Worm (Caenorhabditis elegans) whole organism, young adult: Measurements from ENCODE around the gene C05B5.11.

ENCODE experiments used
- aptf-3 ChIP-seq: fragments of 200-800 bp; sonication (Bioruptor generic); IDR thresholded peaks from 2 replicates; pipeline ENCODE4 v1.3.6; 2022; ENCODE audit warnings: missing genetic modification characterization, missing compliant biosample characterization
- athp-1 ChIP-seq: sonication (generic microtip); optimal IDR thresholded peaks from 2 replicates; lab custom pipeline; 2017; ENCODE audit warnings: mild to moderate bottlenecking, missing genetic modification characterization, missing compliant biosample characterization
- ceh-58 ChIP-seq: fragments of 200-800 bp; sonication (Bioruptor generic); IDR thresholded peaks from 2 replicates; pipeline ENCODE4 v1.3.6; 2022; ENCODE audit warnings: missing genetic modification characterization, missing compliant biosample characterization
- let-526 ChIP-seq: fragments of 200-800 bp; sonication (Bioruptor generic); IDR thresholded peaks from 2 replicates; pipeline ENCODE4 v1.3.6; 2022; ENCODE audit warnings: missing genetic modification reagents, missing genetic modification characterization, missing compliant biosample characterization
- unc-130 ChIP-seq: sonication (generic microtip); optimal IDR thresholded peaks from 2 replicates; lab custom pipeline; 2016; ENCODE audit warnings: missing genetic modification reagents, missing genetic modification characterization, missing compliant biosample characterization

DNA sequence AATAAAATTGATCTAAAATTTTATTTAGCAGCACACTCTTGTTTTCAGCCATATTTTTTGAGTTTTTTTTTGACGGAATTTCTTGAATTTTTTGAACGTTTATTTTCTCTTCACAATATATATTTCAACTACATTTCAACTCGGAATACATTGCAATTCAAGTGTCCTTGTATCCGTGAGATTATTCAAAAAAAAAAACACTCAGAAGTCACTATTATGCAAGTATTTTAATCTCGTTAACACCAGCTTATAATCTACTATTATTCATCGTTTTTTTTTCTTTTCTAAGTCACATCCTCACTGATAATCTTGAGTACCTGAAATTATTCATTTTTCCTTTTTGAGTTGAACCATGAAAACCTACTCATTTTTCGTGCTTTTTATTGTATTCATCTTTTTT lies 19.1 kb downstream of the C05B5.11 start, which contains the start of gene ins-21:
- no peak for TF ChIP-seq let-526 (GFP tag; lab: Robert Waterston, UW)
- TF ChIP-seq athp-1: no peak
- no peak for TF ChIP-seq aptf-3 (GFP tag; lab: Robert Waterston, UW)
- TF ChIP-seq unc-130 (GFP tag; lab: Kevin White, UChicago): no peak
- TF ChIP-seq ceh-58 (GFP tag; lab: Robert Waterston, UW): no peak
